Worm (Caenorhabditis elegans) whole organism, late embryonic: ENCODE data around the gene pygl-1.
"Not testable (repeated sequence)": the region's sequence is repeated elsewhere in the genome, so short reads cannot be mapped to it uniquely, and the experiment has no call there.

Source experiments
- C08G9.2 ChIP-seq: sonication (generic microtip); optimal IDR thresholded peaks from 2 replicates; lab custom pipeline; 2016; ENCODE audit warnings: mild to moderate bottlenecking, missing genetic modification characterization, moderate library complexity, missing compliant biosample characterization
- F13H6.1 ChIP-seq: sonication (generic microtip); optimal IDR thresholded peaks from 2 replicates; lab custom pipeline; 2016; ENCODE audit warnings: missing genetic modification characterization, missing compliant biosample characterization
- K02D7.2 ChIP-seq: sonication (generic microtip); optimal IDR thresholded peaks from 2 replicates; lab custom pipeline; 2017; ENCODE audit warnings: mild to moderate bottlenecking, missing genetic modification characterization, missing compliant biosample characterization
- K09A11.1 ChIP-seq: sonication (generic microtip); optimal IDR thresholded peaks from 2 replicates; lab custom pipeline; 2017; ENCODE audit warnings: antibody characterized with exemption, mild to moderate bottlenecking, missing genetic modification characterization, missing compliant biosample characterization; ENCODE audit not compliant: insufficient read depth
- Y22D7AL.16 ChIP-seq: sonication (generic microtip); optimal IDR thresholded peaks from 2 replicates; lab custom pipeline; 2016; ENCODE audit warnings: missing genetic modification characterization, missing compliant biosample characterization
- ahr-1 ChIP-seq: sonication (generic microtip); optimal IDR thresholded peaks from 2 replicates; lab custom pipeline; 2016; ENCODE audit warnings: missing genetic modification characterization, missing compliant biosample characterization
- ama-1 ChIP-seq: fragments of 150-350 bp; optimal IDR thresholded peaks from 2 replicates; lab custom pipeline; 2014
- ceh-14 ChIP-seq: sonication (generic microtip); optimal IDR thresholded peaks from 2 replicates; lab custom pipeline; 2016; ENCODE audit warnings: missing genotype, missing genetic modification characterization, missing compliant biosample characterization
- ceh-18 ChIP-seq: sonication (generic microtip); optimal IDR thresholded peaks from 2 replicates; lab custom pipeline; 2016; ENCODE audit warnings: missing genetic modification characterization, missing compliant biosample characterization
- ceh-2 ChIP-seq: sonication (generic microtip); optimal IDR thresholded peaks from 2 replicates; lab custom pipeline; 2016; ENCODE audit warnings: missing genotype, missing genetic modification characterization, missing compliant biosample characterization
- ceh-22 ChIP-seq: sonication (generic microtip); optimal IDR thresholded peaks from 2 replicates; lab custom pipeline; 2017; ENCODE audit warnings: missing biosample characterization, missing genetic modification characterization
- ceh-24 ChIP-seq: sonication (generic microtip); optimal IDR thresholded peaks from 2 replicates; lab custom pipeline; 2016; ENCODE audit warnings: mild to moderate bottlenecking, missing genetic modification characterization, missing compliant biosample characterization
- ceh-30 ChIP-seq: fragments of 150-350 bp; optimal IDR thresholded peaks from 2 replicates; lab custom pipeline; 2014; ENCODE audit warnings: missing biosample characterization, missing genetic modification characterization
- ceh-31 ChIP-seq: sonication (generic microtip); optimal IDR thresholded peaks from 2 replicates; lab custom pipeline; 2016; ENCODE audit warnings: missing genetic modification characterization, missing compliant biosample characterization
- ceh-34 ChIP-seq: sonication (generic microtip); optimal IDR thresholded peaks from 2 replicates; lab custom pipeline; 2016; ENCODE audit warnings: mild to moderate bottlenecking, missing genetic modification characterization, missing compliant biosample characterization
- dmd-4 ChIP-seq: sonication (generic microtip); optimal IDR thresholded peaks from 2 replicates; lab custom pipeline; 2016; ENCODE audit warnings: borderline replicate concordance, missing genetic modification characterization, missing compliant biosample characterization
- elt-4 ChIP-seq: sonication (generic microtip); optimal IDR thresholded peaks from 2 replicates; lab custom pipeline; 2016; ENCODE audit warnings: missing genetic modification characterization, missing compliant biosample characterization
- ets-4 ChIP-seq: sonication (generic microtip); optimal IDR thresholded peaks from 2 replicates; lab custom pipeline; 2016; ENCODE audit warnings: missing genetic modification characterization, missing compliant biosample characterization
- fax-1 ChIP-seq: sonication (generic microtip); optimal IDR thresholded peaks from 2 replicates; lab custom pipeline; 2016; ENCODE audit warnings: missing genotype, missing genetic modification characterization, missing compliant biosample characterization
- fkh-6 ChIP-seq: sonication (generic microtip); optimal IDR thresholded peaks from 2 replicates; lab custom pipeline; 2016; ENCODE audit warnings: missing genetic modification characterization, missing compliant biosample characterization
- gmeb-2 ChIP-seq: sonication (generic microtip); optimal IDR thresholded peaks from 2 replicates; lab custom pipeline; 2016; ENCODE audit warnings: missing genetic modification characterization, inconsistent platforms, missing compliant biosample characterization
- hlh-13 ChIP-seq: fragments of 200-800 bp; sonication (Bioruptor generic); optimal IDR thresholded peaks from 2 replicates; lab custom pipeline; 2018; ENCODE audit warnings: mild to moderate bottlenecking, missing genetic modification characterization, missing compliant biosample characterization
- hlh-30 ChIP-seq: sonication (generic microtip); optimal IDR thresholded peaks from 2 replicates; lab custom pipeline; 2017; ENCODE audit warnings: antibody characterized with exemption, missing genetic modification characterization, missing compliant biosample characterization; ENCODE audit not compliant: insufficient read depth
- hlh-6 ChIP-seq: sonication (generic microtip); optimal IDR thresholded peaks from 2 replicates; lab custom pipeline; 2016; ENCODE audit warnings: missing genotype, missing genetic modification characterization, missing compliant biosample characterization
- lim-6 ChIP-seq: sonication (generic microtip); optimal IDR thresholded peaks from 2 replicates; lab custom pipeline; 2016; ENCODE audit warnings: missing genetic modification characterization, missing compliant biosample characterization
- lin-11 ChIP-seq: fragments of 200-800 bp; sonication (Bioruptor generic); optimal IDR thresholded peaks from 2 replicates; lab custom pipeline; 2018; ENCODE audit warnings: mild to moderate bottlenecking, missing genetic modification characterization, missing compliant biosample characterization
- madf-2 ChIP-seq: sonication (generic microtip); optimal IDR thresholded peaks from 2 replicates; lab custom pipeline; 2017; ENCODE audit warnings: missing genetic modification characterization, missing compliant biosample characterization
- mec-3 ChIP-seq: sonication (generic microtip); optimal IDR thresholded peaks from 2 replicates; lab custom pipeline; 2016; ENCODE audit warnings: borderline replicate concordance, missing genetic modification characterization, missing compliant biosample characterization
- npax-4 ChIP-seq: sonication (generic microtip); optimal IDR thresholded peaks from 2 replicates; lab custom pipeline; 2016; ENCODE audit warnings: missing genetic modification characterization, missing compliant biosample characterization
- odd-2 ChIP-seq: sonication (generic microtip); optimal IDR thresholded peaks from 2 replicates; lab custom pipeline; 2017; ENCODE audit warnings: antibody characterized with exemption, mild to moderate bottlenecking, missing genetic modification characterization, missing compliant biosample characterization
- pha-4 ChIP-seq: fragments of 150-350 bp; optimal IDR thresholded peaks from 2 replicates; lab custom pipeline; 2018; ENCODE audit warnings: missing biosample characterization, missing genetic modification reagents, missing genetic modification characterization
- pqm-1 ChIP-seq: sonication (generic microtip); optimal IDR thresholded peaks from 2 replicates; lab custom pipeline; 2016; ENCODE audit warnings: missing genetic modification characterization, missing compliant biosample characterization
- rnt-1 ChIP-seq: sonication (generic microtip); optimal IDR thresholded peaks from 2 replicates; lab custom pipeline; 2016; ENCODE audit warnings: missing genetic modification characterization, missing compliant biosample characterization
- sdc-2 ChIP-seq: sonication (generic microtip); optimal IDR thresholded peaks from 2 replicates; lab custom pipeline; 2016; ENCODE audit warnings: missing genotype, missing genetic modification characterization, missing compliant biosample characterization
- sox-2 ChIP-seq: fragments of 200-800 bp; sonication (Bioruptor generic); IDR thresholded peaks from 2 replicates; pipeline ENCODE4 v1.3.6; 2022; ENCODE audit warnings: missing genetic modification reagents, missing genetic modification characterization, missing compliant biosample characterization
- tbx-7 ChIP-seq: sonication (generic microtip); optimal IDR thresholded peaks from 2 replicates; lab custom pipeline; 2016; ENCODE audit warnings: missing genotype, missing genetic modification characterization, missing compliant biosample characterization
- unc-86 ChIP-seq: sonication (generic microtip); optimal IDR thresholded peaks from 2 replicates; lab custom pipeline; 2016; ENCODE audit warnings: missing genetic modification characterization, missing compliant biosample characterization

Gene pygl-1

ce11 chrV:3592099-3592498 is 13.3 kb downstream of the pygl-1 start, which contains the start of gene T22F3.12:
TSS of gene T22F3.12 (minus strand) at chrV:3592199.
- no peak for TF ChIP-seq hlh-6 (tag; lab: Kevin White, UChicago)
- TF ChIP-seq unc-86 (tag; lab: Kevin White, UChicago): no peak
- no peak for TF ChIP-seq C08G9.2 (tag; lab: Kevin White, UChicago)
- TF ChIP-seq rnt-1 (tag; lab: Kevin White, UChicago): no peak
- no peak for TF ChIP-seq sox-2 (GFP tag; lab: Robert Waterston, UW)
- no peak for TF ChIP-seq npax-4 (tag; lab: Kevin White, UChicago)
- TF ChIP-seq ceh-18 (tag; lab: Kevin White, UChicago): no peak
- no peak for TF ChIP-seq ceh-30 (tag; lab: Kevin White, UChicago)
- no peak for TF ChIP-seq ceh-31

ce11 chrV:3594936-3595335 is 16.1 kb downstream of the pygl-1 start, which contains the start of gene srh-213:
TSS of gene srh-213 (minus strand) at chrV:3595036.
- TF ChIP-seq F13H6.1 (tag; lab: Kevin White, UChicago): no peak
- TF ChIP-seq, all 69 proteins: peak for 0

ce11 chrV:3597052-3597451 is 18.2 kb downstream of the pygl-1 start, which contains the start of gene srh-212:
TSS of gene srh-212 (minus strand) at chrV:3597152.
- not testable (repeated sequence) for TF ChIP-seq sdc-2 (tag; lab: Kevin White, UChicago); pqm-1 (tag; lab: Kevin White, UChicago); gmeb-2

ce11 chrV:3600570-3600969 is 21.7 kb downstream of the pygl-1 start, which contains the start of gene T22F3.7:
TSS of gene T22F3.7 (minus strand) at chrV:3600670.
- TF ChIP-seq ceh-24 (tag; lab: Kevin White, UChicago) (no peak), mec-3 (no peak), ceh-2 (tag; lab: Kevin White, UChicago) (no peak), Y22D7AL.16 (tag; lab: Kevin White, UChicago) (no peak)

ce11 chrV:3605325-3605724 is 26.5 kb downstream of the pygl-1 start, which contains the start of gene T22F3.8:
TSS of gene T22F3.8 (minus strand) at chrV:3605425.
- TF ChIP-seq pqm-1 (tag; lab: Kevin White, UChicago) (no peak), ets-4 (tag; lab: Kevin White, UChicago) (no peak), ceh-31 (no peak), npax-4 (tag; lab: Kevin White, UChicago) (no peak), odd-2 (tag; lab: Kevin White, UChicago) (no peak), ceh-34 (tag; lab: Kevin White, UChicago) (no peak), ama-1 (lab: Kevin White, UChicago) (no peak), tbx-7 (tag; lab: Kevin White, UChicago) (no peak), elt-4 (tag; lab: Kevin White, UChicago) (no peak), K09A11.1 (tag; lab: Kevin White, UChicago) (no peak), ceh-22 (no peak), fax-1 (tag; lab: Kevin White, UChicago) (no peak), pha-4 (tag; lab: Kevin White, UChicago) (no peak), gmeb-2 (no peak), ceh-14 (tag; lab: Kevin White, UChicago) (no peak), dmd-4 (tag; lab: Kevin White, UChicago) (no peak)

ce11 chrV:3606391-3606790 is 27.6 kb downstream of the pygl-1 start:
- TF ChIP-seq hlh-13 (GFP tag; lab: Kevin White, UChicago) (no peak), K02D7.2 (tag; lab: Kevin White, UChicago) (no peak), pha-4 (tag; lab: Kevin White, UChicago) (no peak), ceh-34 (tag; lab: Kevin White, UChicago) (no peak), ceh-24 (tag; lab: Kevin White, UChicago) (no peak), lin-11 (tag; lab: Kevin White, UChicago) (no peak), fkh-6 (no peak), ceh-31 (no peak), hlh-30 (no peak), madf-2 (tag; lab: Kevin White, UChicago) (no peak), ceh-18 (tag; lab: Kevin White, UChicago) (no peak), ahr-1 (tag; lab: Kevin White, UChicago) (no peak), ets-4 (tag; lab: Kevin White, UChicago) (no peak), tbx-7 (tag; lab: Kevin White, UChicago) (no peak), lim-6 (tag; lab: Kevin White, UChicago) (no peak)
